Worm (Caenorhabditis elegans): ENCODE results near the gene F55F10.3.

The F55F10.3 gene

DNA sequence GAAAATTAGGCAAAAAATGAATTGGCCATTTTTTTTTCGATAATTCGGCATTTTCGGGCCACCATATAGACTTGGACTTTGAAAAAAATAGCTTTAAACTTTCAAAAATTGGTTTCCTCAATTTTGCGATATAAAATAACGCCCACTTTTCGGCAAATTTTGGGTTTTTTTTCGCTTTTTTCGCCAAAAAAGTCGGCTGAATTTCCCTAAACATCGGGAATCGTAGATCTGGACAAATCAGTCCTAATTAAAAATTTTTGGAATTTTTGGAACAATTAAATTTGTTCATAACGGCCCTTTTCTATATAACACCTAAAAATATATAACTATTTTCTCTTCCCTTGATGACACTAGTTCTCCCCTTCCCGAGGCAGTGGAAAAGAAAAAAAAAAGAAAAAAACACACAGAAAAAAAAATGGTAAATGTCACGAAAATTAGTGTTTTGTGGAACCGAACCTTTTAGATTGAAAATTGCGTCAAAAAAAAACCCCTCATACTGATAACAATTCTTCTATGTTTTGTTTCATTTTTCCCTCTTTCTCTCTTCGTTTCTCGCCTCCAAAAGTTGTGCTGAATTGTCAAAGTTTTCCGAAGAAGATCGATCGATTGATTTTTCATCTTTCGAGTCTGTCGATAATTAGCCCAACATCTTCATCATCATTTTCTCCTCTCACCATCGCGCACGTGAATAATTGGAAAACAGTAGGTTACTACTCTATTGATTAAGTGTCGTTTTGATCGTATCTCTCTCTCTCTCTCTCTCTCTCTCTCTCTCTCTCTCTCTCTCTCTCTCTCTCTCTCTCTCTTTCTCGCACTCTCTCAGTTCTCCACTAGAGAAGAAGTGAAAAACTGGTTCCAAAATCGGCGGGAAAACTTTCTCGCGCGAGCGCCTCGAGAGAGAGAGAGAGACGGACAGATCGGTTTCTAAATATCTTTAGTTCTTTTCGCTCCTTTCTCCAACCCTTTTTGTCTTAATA lies 40.9 kb downstream of the F55F10.3 start, which contains the start of gene Y24D9A.6:
TSS of gene Y24D9A.6 (minus strand) at position 51 of the 977 bp plus-strand sequence.
- TF ChIP-seq mls-2 (tag; optimal IDR thresholded peaks at IDR 0.05) (no peak), nhr-76 (tag; optimal IDR thresholded peaks at IDR 0.05) (no peak), nhr-237 (tag; optimal IDR thresholded peaks at IDR 0.05) (peak; percentile 54), ztf-11 (tag; optimal IDR thresholded peaks at IDR 0.05) (no peak), hlh-1 (tag; optimal IDR thresholded peaks at IDR 0.05) (no peak), zip-8 (tag; optimal IDR thresholded peaks at IDR 0.05) (no peak), unc-62 (GFP tag; optimal IDR thresholded peaks at IDR 0.05) (peak; percentile 23), elt-1 (tag; optimal IDR thresholded peaks at IDR 0.05; ENCODE audit: borderline replicate concordance, insufficient read depth) (peak; percentile 53), M03D4.4 (tag; optimal IDR thresholded peaks at IDR 0.05) (no peak), blmp-1 (tag; optimal IDR thresholded peaks at IDR 0.05) (peak; percentile 66), lin-13 (tag; optimal IDR thresholded peaks at IDR 0.05) (no peak)

DNA sequence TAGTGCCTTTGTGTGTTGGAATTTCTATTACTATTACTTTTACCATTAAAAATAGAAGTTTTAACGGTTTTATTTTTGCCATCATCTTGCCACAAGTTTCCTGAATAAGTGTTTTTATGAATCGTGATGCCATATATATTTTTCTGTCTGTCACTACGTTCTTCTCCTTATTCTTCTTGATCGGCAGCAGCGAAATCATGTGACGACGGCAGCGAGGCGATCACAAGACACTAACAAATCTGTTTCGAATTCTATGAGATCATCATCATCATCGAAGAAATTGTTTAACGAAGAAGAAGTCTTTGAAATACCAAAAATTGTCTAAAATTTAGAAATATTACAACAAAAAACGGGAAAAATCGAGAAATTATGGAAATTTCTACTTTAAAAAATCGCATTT lies 42.7 kb downstream of the F55F10.3 start:
- TF ChIP-seq pha-4 (tag; optimal IDR thresholded peaks at IDR 0.05), result no peak
- TF ChIP-seq nhr-2 (tag; optimal IDR thresholded peaks at IDR 0.05), result no peak
- no peak for TF ChIP-seq ceh-39 (tag; optimal IDR thresholded peaks at IDR 0.05)
- TF ChIP-seq zip-8 (tag; optimal IDR thresholded peaks at IDR 0.05), result no peak
- TF ChIP-seq unc-39 (tag; optimal IDR thresholded peaks at IDR 0.05), result no peak
- no peak for TF ChIP-seq sem-2 (GFP tag; optimal IDR thresholded peaks at IDR 0.05)
- TF ChIP-seq sptf-1 (tag; optimal IDR thresholded peaks at IDR 0.05), result no peak
- no peak for TF ChIP-seq ham-2 (GFP tag; optimal IDR thresholded peaks at IDR 0.05)

DNA sequence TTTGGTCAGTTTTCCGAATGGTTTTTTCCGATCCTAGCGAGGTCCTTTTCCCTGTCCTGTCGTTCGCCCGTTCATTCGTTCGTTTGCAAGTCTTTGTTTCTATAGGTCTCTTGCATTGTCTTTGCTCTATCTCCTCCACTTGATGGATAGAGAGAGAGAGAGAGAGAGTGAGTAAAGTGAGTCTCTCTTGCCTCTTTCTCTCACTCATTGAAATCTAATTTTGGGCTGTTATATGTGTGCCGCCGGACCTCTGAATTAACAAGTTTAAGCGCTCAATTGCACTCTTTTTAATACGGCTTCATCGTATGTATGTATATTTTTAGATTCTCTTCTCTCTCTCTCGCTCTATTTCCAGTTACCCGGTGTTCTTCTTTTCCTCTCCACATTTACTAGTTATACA lies 44.1 kb downstream of the F55F10.3 start:
- TF ChIP-seq ces-1 (GFP tag; optimal IDR thresholded peaks at IDR 0.05) (peak; percentile 99), M03D4.4 (tag; optimal IDR thresholded peaks at IDR 0.05) (no peak)

DNA sequence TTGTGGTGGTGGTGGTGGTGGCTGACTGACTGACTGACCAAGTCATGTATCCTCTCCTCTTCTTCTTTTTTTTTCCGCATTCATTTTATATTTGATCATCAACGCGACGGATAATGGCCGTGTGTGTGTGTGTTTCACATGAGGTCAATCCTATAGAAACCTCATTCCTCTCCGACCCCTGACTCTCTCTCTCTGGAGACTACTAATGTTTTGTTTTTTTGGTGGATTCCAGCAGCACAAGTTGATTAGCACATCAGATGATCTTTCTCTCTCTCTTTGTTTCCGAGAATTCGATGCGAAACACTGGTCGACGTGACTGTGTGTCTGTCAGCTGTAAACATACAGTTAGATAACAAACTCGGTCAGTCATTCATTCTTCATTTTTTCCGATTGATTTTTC lies 45.4 kb downstream of the F55F10.3 start, which contains the start of gene Y24D9A.7:
TSS of gene Y24D9A.7 (minus strand) at position 46 of the 400 bp plus-strand sequence.
- TF ChIP-seq drap-1 (GFP tag; optimal IDR thresholded peaks at IDR 0.05) (no peak), lsy-2 (tag; optimal IDR thresholded peaks at IDR 0.05) (no peak), ztf-11 (tag; optimal IDR thresholded peaks at IDR 0.05) (no peak), sptf-1 (tag; optimal IDR thresholded peaks at IDR 0.05) (no peak), nhr-28 (tag; optimal IDR thresholded peaks at IDR 0.05) (no peak), tbx-8 (GFP tag; optimal IDR thresholded peaks at IDR 0.05) (no peak), unc-62 (GFP tag; optimal IDR thresholded peaks at IDR 0.05) (no peak), lin-13 (tag; optimal IDR thresholded peaks at IDR 0.05) (no peak), mls-2 (tag; optimal IDR thresholded peaks at IDR 0.05) (no peak), flh-1 (GFP tag; optimal IDR thresholded peaks at IDR 0.05) (no peak), M03D4.4 (tag; optimal IDR thresholded peaks at IDR 0.05) (no peak), ceh-83 (GFP tag; optimal IDR thresholded peaks at IDR 0.05) (no peak), zip-8 (tag; optimal IDR thresholded peaks at IDR 0.05) (no peak), ham-2 (GFP tag; optimal IDR thresholded peaks at IDR 0.05) (no peak), nhr-76 (tag; optimal IDR thresholded peaks at IDR 0.05) (no peak), sem-2 (GFP tag; optimal IDR thresholded peaks at IDR 0.05) (no peak), pha-4 (tag; optimal IDR thresholded peaks at IDR 0.05) (no peak)

DNA sequence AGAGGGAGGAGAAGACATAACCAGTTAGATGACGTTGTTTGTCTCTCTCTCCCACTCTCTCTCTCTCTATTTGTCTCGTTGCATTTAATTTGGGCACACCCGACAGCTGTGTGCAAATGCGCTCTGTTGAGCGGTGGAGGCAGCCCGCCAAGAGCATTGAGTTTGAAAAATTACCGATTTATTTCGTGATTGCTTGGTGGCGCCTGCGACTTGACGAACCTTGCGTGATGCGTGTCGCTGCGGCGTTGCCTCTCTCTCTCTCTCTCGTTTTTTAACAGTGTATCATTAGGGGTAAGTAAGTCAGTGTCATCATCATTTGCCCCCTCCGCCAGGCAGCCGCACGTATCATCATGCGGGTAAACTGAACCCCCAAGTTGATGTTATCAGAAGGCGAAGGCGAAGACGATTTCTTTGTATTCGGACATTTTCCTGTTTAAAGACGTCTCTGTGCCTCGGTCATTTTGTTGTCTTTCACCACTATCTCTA lies 46.3 kb downstream of the F55F10.3 start:
- TF ChIP-seq unc-62 (GFP tag; optimal IDR thresholded peaks at IDR 0.05) (peak; percentile 39), ham-2 (GFP tag; optimal IDR thresholded peaks at IDR 0.05) (peak; percentile 46), ceh-43 (GFP tag; optimal IDR thresholded peaks at IDR 0.05) (peak; percentile 17), mep-1 (tag; optimal IDR thresholded peaks at IDR 0.05) (peak; percentile 71), nhr-12 (tag; optimal IDR thresholded peaks at IDR 0.05) (no peak), ztf-11 (tag; optimal IDR thresholded peaks at IDR 0.05) (no peak), lin-32 (GFP tag; optimal IDR thresholded peaks at IDR 0.05) (peak; percentile 25), pha-4 (tag; optimal IDR thresholded peaks at IDR 0.05) (peak; percentile 55), ceh-83 (GFP tag; optimal IDR thresholded peaks at IDR 0.05) (no peak), hlh-1 (tag; optimal IDR thresholded peaks at IDR 0.05) (peak; percentile 55), unc-120 (tag; optimal IDR thresholded peaks at IDR 0.05; ENCODE audit: poor library complexity, severe bottlenecking) (peak; percentile 18), cnd-1 (tag; optimal IDR thresholded peaks at IDR 0.05) (peak; percentile 54), lin-13 (tag; optimal IDR thresholded peaks at IDR 0.05) (peak; percentile 41), nhr-237 (tag; optimal IDR thresholded peaks at IDR 0.05) (no peak), sptf-1 (tag; optimal IDR thresholded peaks at IDR 0.05) (peak; percentile 27), ces-1 (GFP tag; optimal IDR thresholded peaks at IDR 0.05) (peak; percentile 42), ceh-39 (tag; optimal IDR thresholded peaks at IDR 0.05) (peak; percentile 57), mls-2 (tag; optimal IDR thresholded peaks at IDR 0.05) (peak; percentile 8), lsy-2 (tag; optimal IDR thresholded peaks at IDR 0.05) (peak; percentile 45), sem-2 (GFP tag; optimal IDR thresholded peaks at IDR 0.05) (no peak), bed-3 (GFP tag; optimal IDR thresholded peaks at IDR 0.05) (no peak), elt-1 (tag; optimal IDR thresholded peaks at IDR 0.05; ENCODE audit: borderline replicate concordance, insufficient read depth) (peak; percentile 37), drap-1 (GFP tag; optimal IDR thresholded peaks at IDR 0.05) (peak; percentile 5), tbx-8 (GFP tag; optimal IDR thresholded peaks at IDR 0.05) (no peak)

All from whole organism, mixed stage, embryonic.